Worm (Caenorhabditis elegans): ENCODE measurements around the gene T05B4.9.

ce11 chrV:4080546-4080945, 37.7 kb downstream of the T05B4.9 start:
- TF ChIP-seq rnt-1 (tag; optimal IDR thresholded peaks at IDR 0.05) (no peak), unc-62 (GFP tag; optimal IDR thresholded peaks at IDR 0.05) (no peak), ama-1 (optimal IDR thresholded peaks at IDR 0.05) (no peak), nhr-76 (tag; optimal IDR thresholded peaks at IDR 0.05) (no peak), fos-1 (tag; optimal IDR thresholded peaks at IDR 0.05) (no peak), nhr-77 (tag; optimal IDR thresholded peaks at IDR 0.05) (no peak), ceh-82 (tag; optimal IDR thresholded peaks at IDR 0.05) (no peak), lir-3 (tag; optimal IDR thresholded peaks at IDR 0.05; ENCODE audit: poor library complexity) (no peak), xbp-1 (tag; optimal IDR thresholded peaks at IDR 0.05) (no peak), ceh-63 (GFP tag; optimal IDR thresholded peaks at IDR 0.05) (no peak), unc-86 (tag; optimal IDR thresholded peaks at IDR 0.05) (no peak)
